Worm (Caenorhabditis elegans) whole organism, L1 larva: ENCODE results near the gene Y62F5A.9.
A peak's percentile ranks its signal among the peaks of the same experiment; 100 is the strongest.

Experiments
- fkh-10 ChIP-seq: sonication (generic microtip); optimal IDR thresholded peaks from 2 replicates; lab custom pipeline; 2017; ENCODE audit warnings: missing biosample characterization, missing genetic modification reagents, missing genetic modification characterization
- unc-130 ChIP-seq: fragments of 150-350 bp; optimal IDR thresholded peaks from 2 replicates; lab custom pipeline; 2017; ENCODE audit warnings: missing biosample characterization, missing genetic modification characterization, inconsistent platforms

- TF ChIP-seq fkh-10 (GFP tag; lab: Kevin White, UChicago) (no peak), unc-130 (peak; percentile 11)
These were observed 8.6 kb upstream of the Y62F5A.9 start, which contains the start of gene F54D5.7 for ce11 chrII:11547254-11547687.
